Fruit fly (Drosophila melanogaster) whole organism, embryonic: Measurements from ENCODE around the gene SelT.
A peak's percentile ranks its signal among the peaks of the same experiment; 100 is the strongest.

Experiments used
- Ada2b ChIP-seq: fragments of 200-800 bp; sonication (Bioruptor generic); IDR thresholded peaks from 2 replicates; pipeline ENCODE4 v1.3.6; 2022; ENCODE audit warnings: missing biosample characterization, missing genetic modification characterization
- Adf1 ChIP-seq: fragments of 200-800 bp; sonication (Bioruptor generic); IDR thresholded peaks from 2 replicates; pipeline ENCODE4 v1.3.6; 2022; ENCODE audit warnings: missing biosample characterization, missing genetic modification characterization
- Asciz ChIP-seq: fragments of 200-800 bp; sonication (Bioruptor generic); optimal IDR thresholded peaks from 2 replicates; lab custom pipeline; 2017; ENCODE audit warnings: missing biosample characterization, mild to moderate bottlenecking, missing genetic modification characterization, missing genetic modification reagents
- Blimp-1 ChIP-seq: fragments of 200-800 bp; sonication (Bioruptor generic); optimal IDR thresholded peaks from 3 replicates; lab custom pipeline; 2018; ENCODE audit warnings: missing biosample characterization, missing genetic modification characterization, mild to moderate bottlenecking, moderate library complexity, missing genetic modification reagents
- C15 ChIP-seq: fragments of 200-800 bp; sonication (Bioruptor generic); IDR thresholded peaks from 3 replicates; pipeline ENCODE4 v1.3.6; 2022; ENCODE audit warnings: missing biosample characterization, missing genetic modification characterization
- CG10462 ChIP-seq: fragments of 200-800 bp; sonication (Bioruptor generic); optimal IDR thresholded peaks from 2 replicates; lab custom pipeline; 2016; ENCODE audit warnings: missing biosample characterization, missing genetic modification characterization
- CG12071 ChIP-seq: fragments of 200-800 bp; sonication (Bioruptor generic); optimal IDR thresholded peaks from 3 replicates; lab custom pipeline; 2018; ENCODE audit warnings: missing biosample characterization, mild to moderate bottlenecking, missing genetic modification characterization
- CG12391 ChIP-seq: fragments of 200-800 bp; sonication (Bioruptor generic); optimal IDR thresholded peaks from 3 replicates; lab custom pipeline; 2018; ENCODE audit warnings: missing biosample characterization, mild to moderate bottlenecking, missing genetic modification characterization, moderate library complexity
- CG12659 ChIP-seq: fragments of 200-800 bp; sonication (Bioruptor generic); optimal IDR thresholded peaks from 3 replicates; lab custom pipeline; 2017; ENCODE audit warnings: mild to moderate bottlenecking, missing biosample characterization, missing genetic modification reagents, missing genetic modification characterization
- CG13424 ChIP-seq: fragments of 200-800 bp; sonication (Bioruptor generic); optimal IDR thresholded peaks from 2 replicates; lab custom pipeline; 2019; ENCODE audit warnings: missing biosample characterization, mild to moderate bottlenecking, missing genetic modification characterization, moderate library complexity
- CG14710 ChIP-seq: fragments of 200-800 bp; sonication (Bioruptor generic); optimal IDR thresholded peaks from 3 replicates; lab custom pipeline; 2019; ENCODE audit warnings: missing biosample characterization, mild to moderate bottlenecking, missing genetic modification characterization, moderate library complexity
- CG14860 ChIP-seq: fragments of 200-800 bp; sonication (Bioruptor generic); IDR thresholded peaks from 3 replicates; pipeline ENCODE4 v1.3.6; 2022; ENCODE audit warnings: missing biosample characterization, missing genetic modification characterization; ENCODE audit not compliant: partially characterized antibody
- CG17186 ChIP-seq: fragments of 200-800 bp; sonication (Bioruptor generic); optimal IDR thresholded peaks from 3 replicates; lab custom pipeline; 2017; ENCODE audit warnings: missing biosample characterization, missing genetic modification reagents, missing genetic modification characterization
- CG2120 ChIP-seq: fragments of 200-800 bp; sonication (Bioruptor generic); optimal IDR thresholded peaks from 3 replicates; lab custom pipeline; 2016; ENCODE audit warnings: missing biosample characterization, missing genetic modification characterization
- CG4282 ChIP-seq: fragments of 200-800 bp; sonication (Bioruptor generic); optimal IDR thresholded peaks from 2 replicates; lab custom pipeline; 2016; ENCODE audit warnings: missing biosample characterization, missing genetic modification characterization
- CG7745 ChIP-seq: fragments of 200-800 bp; sonication (Bioruptor generic); optimal IDR thresholded peaks from 2 replicates; lab custom pipeline; 2018; ENCODE audit warnings: missing biosample characterization, mild to moderate bottlenecking, missing genetic modification characterization, moderate library complexity
- CG7963 ChIP-seq: fragments of 200-800 bp; sonication (Bioruptor generic); IDR thresholded peaks from 3 replicates; pipeline ENCODE4 v1.3.6; 2022; ENCODE audit warnings: missing biosample characterization, missing genetic modification characterization; ENCODE audit not compliant: partially characterized antibody
- CG8281 ChIP-seq: fragments of 200-800 bp; sonication (Bioruptor generic); optimal IDR thresholded peaks from 2 replicates; lab custom pipeline; 2018; ENCODE audit warnings: missing biosample characterization, mild to moderate bottlenecking, missing genetic modification characterization, moderate library complexity
- CG8924 ChIP-seq: fragments of 200-800 bp; optimal IDR thresholded peaks from 3 replicates; lab custom pipeline; 2019; ENCODE audit warnings: missing biosample characterization, mild to moderate bottlenecking, missing genetic modification characterization, moderate library complexity
- CG9609 ChIP-seq: fragments of 200-800 bp; sonication (Bioruptor generic); optimal IDR thresholded peaks from 3 replicates; lab custom pipeline; 2016; ENCODE audit warnings: missing biosample characterization, missing genetic modification characterization
- CHES-1-like ChIP-seq: fragments of 200-800 bp; sonication (Bioruptor generic); optimal IDR thresholded peaks from 2 replicates; lab custom pipeline; 2016; ENCODE audit warnings: missing biosample characterization, missing genetic modification characterization
- CrebB ChIP-seq: fragments of 200-800 bp; sonication (Bioruptor generic); optimal IDR thresholded peaks from 3 replicates; lab custom pipeline; 2018; ENCODE audit warnings: missing biosample characterization, mild to moderate bottlenecking, missing genetic modification characterization
- D ChIP-seq, 2 experiments: fragments of 200-800 bp in 1 of 2; fragments of >200 bp in 1 of 2; sonication (Bioruptor generic) in 1 of 2; optimal IDR thresholded peaks; 2 replicates in 1 of 2; 3 replicates in 1 of 2; lab custom pipeline; 2017; ENCODE audit warnings: mild to moderate bottlenecking in 1 of 2, missing biosample characterization in 1 of 2, missing genetic modification characterization in 1 of 2, missing genetic modification reagents in 1 of 2
- Dip3 ChIP-seq: fragments of 200-800 bp; sonication (Bioruptor generic); optimal IDR thresholded peaks from 3 replicates; lab custom pipeline; 2016; ENCODE audit warnings: missing biosample characterization, missing genetic modification characterization
- Eip74EF ChIP-seq, 2 experiments: fragments of 200-800 bp in 1 of 2; fragments of >200 bp in 1 of 2; sonication (Bioruptor generic) in 1 of 2; optimal IDR thresholded peaks; 2 replicates each; lab custom pipeline; 2017 to 2019; ENCODE audit warnings: missing biosample characterization in 2 of 2, missing genetic modification characterization in 2 of 2, mild to moderate bottlenecking in 1 of 2, moderate library complexity in 1 of 2
- Gsc ChIP-seq: fragments of 200-800 bp; sonication (Bioruptor generic); IDR thresholded peaks from 2 replicates; pipeline ENCODE4 v1.3.6; 2022; ENCODE audit warnings: missing biosample characterization, missing genetic modification characterization
- HLH3B ChIP-seq: fragments of 200-800 bp; sonication (Bioruptor generic); IDR thresholded peaks from 2 replicates; pipeline ENCODE4 v1.3.6; 2022; ENCODE audit warnings: missing biosample characterization, missing genetic modification characterization
- Hr39 ChIP-seq: fragments of >200 bp; optimal IDR thresholded peaks from 2 replicates; lab custom pipeline; 2017
- Lpt ChIP-seq: fragments of >200 bp; optimal IDR thresholded peaks from 2 replicates; lab custom pipeline; 2018; ENCODE audit warnings: missing biosample characterization, missing genetic modification characterization
- Mad ChIP-seq: fragments of 200-800 bp; sonication (Bioruptor generic); optimal IDR thresholded peaks from 2 replicates; lab custom pipeline; 2016; ENCODE audit warnings: missing biosample characterization, missing genetic modification characterization
- Med ChIP-seq: fragments of 200-800 bp; sonication (Bioruptor generic); peaks from one replicate; lab custom pipeline; 2016; ENCODE audit warnings: missing biosample characterization, missing genetic modification characterization, mild to moderate bottlenecking, inconsistent platforms, moderate library complexity
- Optix ChIP-seq: fragments of 200-800 bp; sonication (Bioruptor generic); IDR thresholded peaks from 3 replicates; pipeline ENCODE4 v1.3.6; 2022; ENCODE audit warnings: missing biosample characterization, missing genetic modification characterization
- Ssrp ChIP-seq: fragments of 200-800 bp; sonication (Bioruptor generic); optimal IDR thresholded peaks from 2 replicates; lab custom pipeline; 2018; ENCODE audit warnings: missing biosample characterization, mild to moderate bottlenecking, missing genetic modification characterization, moderate library complexity
- Xbp1 ChIP-seq: fragments of 200-800 bp; sonication (Bioruptor generic); optimal IDR thresholded peaks from 3 replicates; lab custom pipeline; 2016; ENCODE audit warnings: missing biosample characterization, mild to moderate bottlenecking, missing genetic modification characterization
- amos ChIP-seq: fragments of 200-800 bp; sonication (Bioruptor generic); IDR thresholded peaks from 2 replicates; pipeline ENCODE4 v1.3.6; 2022; ENCODE audit warnings: missing biosample characterization, missing genetic modification characterization; ENCODE audit not compliant: partially characterized antibody
- az2 ChIP-seq: fragments of 200-800 bp; sonication (Bioruptor generic); optimal IDR thresholded peaks from 3 replicates; lab custom pipeline; 2016; ENCODE audit warnings: missing biosample characterization, missing genetic modification characterization
- chif ChIP-seq, 2 experiments: fragments of 200-800 bp; sonication (Bioruptor generic); optimal IDR thresholded peaks; 3 replicates each; lab custom pipeline; 2016; ENCODE audit warnings: missing biosample characterization in 2 of 2, missing genetic modification characterization in 2 of 2
- croc ChIP-seq: fragments of 200-800 bp; sonication (Bioruptor generic); conservative IDR thresholded peaks from 3 replicates; pipeline ENCODE4 v1.3.6; 2022; ENCODE audit warnings: missing biosample characterization, missing genetic modification characterization
- dpn ChIP-seq, 2 experiments: fragments of 200-800 bp; sonication (Bioruptor generic); optimal IDR thresholded peaks; 3 replicates each; lab custom pipeline; 2016; ENCODE audit warnings: missing biosample characterization in 2 of 2, missing genetic modification characterization in 2 of 2
- fru ChIP-seq: fragments of >200 bp; optimal IDR thresholded peaks from 2 replicates; lab custom pipeline; 2017
- hbn ChIP-seq: fragments of 200-800 bp; sonication (Bioruptor generic); IDR thresholded peaks from 2 replicates; pipeline ENCODE4 v1.3.6; 2022; ENCODE audit warnings: missing biosample characterization, missing genetic modification characterization; ENCODE audit not compliant: partially characterized antibody
- knrl ChIP-seq: fragments of 200-800 bp; sonication (Bioruptor generic); IDR thresholded peaks from 3 replicates; pipeline ENCODE4 v1.3.6; 2022; ENCODE audit warnings: missing biosample characterization, missing genetic modification characterization; ENCODE audit not compliant: partially characterized antibody
- lbe ChIP-seq: fragments of 200-800 bp; sonication (Bioruptor generic); optimal IDR thresholded peaks from 2 replicates; lab custom pipeline; 2016; ENCODE audit warnings: missing biosample characterization, mild to moderate bottlenecking, missing genetic modification characterization
- oc ChIP-seq: fragments of 200-800 bp; sonication (Bioruptor generic); optimal IDR thresholded peaks from 2 replicates; lab custom pipeline; 2018; ENCODE audit warnings: missing biosample characterization, mild to moderate bottlenecking, missing genetic modification characterization, moderate library complexity
- pho ChIP-seq: fragments of 200-800 bp; sonication (Bioruptor generic); optimal IDR thresholded peaks from 2 replicates; lab custom pipeline; 2016; ENCODE audit warnings: missing biosample characterization, missing genetic modification characterization
- sqz ChIP-seq: fragments of 200-800 bp; sonication (Bioruptor generic); optimal IDR thresholded peaks from 3 replicates; lab custom pipeline; 2018; ENCODE audit warnings: missing biosample characterization, mild to moderate bottlenecking, missing genetic modification characterization
- tap ChIP-seq: fragments of 200-800 bp; optimal IDR thresholded peaks from 3 replicates; lab custom pipeline; 2019; ENCODE audit warnings: missing biosample characterization, mild to moderate bottlenecking, missing genetic modification characterization, moderate library complexity
- vfl ChIP-seq: fragments of 200-800 bp; sonication (Bioruptor generic); optimal IDR thresholded peaks from 2 replicates; lab custom pipeline; 2016; ENCODE audit warnings: missing biosample characterization, missing genetic modification characterization
- wor ChIP-seq: fragments of 200-800 bp; sonication (Bioruptor generic); IDR thresholded peaks from 2 replicates; pipeline ENCODE4 v1.3.6; 2022; ENCODE audit warnings: missing biosample characterization, missing genetic modification characterization

Gene SelT

dm6 chr2L:5052367-5052914 lies 41.7 kb downstream of the SelT start, which contains the start of gene senju (continued):
- TF ChIP-seq CG14860 (GFP tag; lab: Robert Waterston, UW) (peak; percentile 47; the same call in 1 of the 3 replicates), CG12391 (peak; percentile 83), Lpt (GFP tag; lab: Kevin White, UChicago) (no peak), CG8281 (tag; lab: Kevin White, UChicago) (peak; percentile 56), az2 (peak; percentile 88), CG9609 (GFP tag; lab: Kevin White, UChicago) (peak; percentile 87), dpn (GFP tag; optimal IDR thresholded peaks at IDR 0.05; lab: Kevin White, UChicago) (peak; percentile 85 to 93), vfl (GFP tag; lab: Kevin White, UChicago) (peak; percentile 82), CG7963 (GFP tag; lab: Robert Waterston, UW) (no peak), croc (GFP tag; lab: Robert Waterston, UW) (peak; percentile 27; the same call in 1 of the 3 replicates), amos (GFP tag; lab: Robert Waterston, UW) (peak; percentile 54), Asciz (GFP tag; lab: Kevin White, UChicago) (peak; percentile 74), Ssrp (peak; percentile 66), CG2120 (peak; percentile 96), C15 (GFP tag; lab: Robert Waterston, UW) (peak; percentile 64; the same call in 1 of the 3 replicates), Eip74EF (GFP tag; optimal IDR thresholded peaks at IDR 0.05; lab: Kevin White, UChicago) (peak in 1 of 2 experiments; percentile 80), knrl (peak; percentile 27; the same call in 1 of the 3 replicates), oc (peak; percentile 39), Dip3 (GFP tag; lab: Kevin White, UChicago) (peak; percentile 63), HLH3B (GFP tag; lab: Robert Waterston, UW) (peak; percentile 78), hbn (GFP tag; lab: Robert Waterston, UW) (0 out of 2 replicates have a peak, but pooled peaks have one; percentile 42), Gsc (GFP tag; lab: Robert Waterston, UW) (no peak), CG4282 (GFP tag; lab: Kevin White, UChicago) (peak; percentile 60), wor (GFP tag; lab: Robert Waterston, UW) (no peak), CG12659 (GFP tag; lab: Kevin White, UChicago) (peak; percentile 90), Adf1 (GFP tag; lab: Robert Waterston, UW) (peak; percentile 62), sqz (peak; percentile 95), Blimp-1 (GFP tag; lab: Kevin White, UChicago) (peak; percentile 71), CrebB (tag; lab: Kevin White, UChicago) (peak; percentile 69), CG14710 (tag; lab: Kevin White, UChicago) (peak; percentile 69), Xbp1 (GFP tag; lab: Kevin White, UChicago) (peak; percentile 88), Optix (GFP tag; lab: Robert Waterston, UW) (peak; percentile 81), CG17186 (GFP tag; lab: Kevin White, UChicago) (peak; percentile 83), lbe (GFP tag; lab: Kevin White, UChicago) (peak; percentile 69), chif (GFP tag; optimal IDR thresholded peaks at IDR 0.05; lab: Kevin White, UChicago) (peak; percentile 82 to 84), Med (GFP tag; lab: Kevin White, UChicago) (peak; percentile 98), Mad (GFP tag; lab: Kevin White, UChicago) (peak; percentile 83), CG7745 (no peak), CG8924 (tag; lab: Kevin White, UChicago) (peak; percentile 82), pho (GFP tag; lab: Kevin White, UChicago) (peak; percentile 86), CHES-1-like (GFP tag; lab: Kevin White, UChicago) (peak; percentile 96), CG12071 (peak; percentile 77), tap (tag; lab: Kevin White, UChicago) (peak; percentile 50), Hr39 (lab: Kevin White, UChicago) (peak; percentile 62), CG10462 (GFP tag; lab: Kevin White, UChicago) (peak; percentile 82), CG13424 (tag; lab: Kevin White, UChicago) (peak; percentile 80), D (optimal IDR thresholded peaks at IDR 0.05; lab: Kevin White, UChicago) (peak; percentile 67), D (GFP tag; optimal IDR thresholded peaks at IDR 0.05; lab: Kevin White, UChicago) (peak; percentile 55), fru (no peak), Ada2b (GFP tag; lab: Robert Waterston, UW) (peak; percentile 81)
